Worm (Caenorhabditis elegans) whole organism, mixed stage, embryonic: Measurements from ENCODE around the gene nlp-27.

Experiments
- elt-1 ChIP-seq: sonication (generic microtip); optimal IDR thresholded peaks from 2 replicates; lab custom pipeline; 2017; ENCODE audit warnings: missing genetic modification characterization, mild to moderate bottlenecking, missing compliant biosample characterization, antibody characterized with exemption, moderate library complexity, borderline replicate concordance; ENCODE audit not compliant: insufficient read depth
- nhr-28 ChIP-seq: fragments of 150-350 bp; optimal IDR thresholded peaks from 2 replicates; lab custom pipeline; 2014; ENCODE audit warnings: missing biosample characterization, missing genetic modification characterization
- nhr-76 ChIP-seq: sonication (generic microtip); optimal IDR thresholded peaks from 2 replicates; lab custom pipeline; 2017; ENCODE audit warnings: missing biosample characterization, missing genetic modification characterization
- unc-62 ChIP-seq: fragments of 150-350 bp; optimal IDR thresholded peaks from 2 replicates; lab custom pipeline; 2014; ENCODE audit warnings: missing biosample characterization, missing genetic modification reagents, missing genetic modification characterization

DNA sequence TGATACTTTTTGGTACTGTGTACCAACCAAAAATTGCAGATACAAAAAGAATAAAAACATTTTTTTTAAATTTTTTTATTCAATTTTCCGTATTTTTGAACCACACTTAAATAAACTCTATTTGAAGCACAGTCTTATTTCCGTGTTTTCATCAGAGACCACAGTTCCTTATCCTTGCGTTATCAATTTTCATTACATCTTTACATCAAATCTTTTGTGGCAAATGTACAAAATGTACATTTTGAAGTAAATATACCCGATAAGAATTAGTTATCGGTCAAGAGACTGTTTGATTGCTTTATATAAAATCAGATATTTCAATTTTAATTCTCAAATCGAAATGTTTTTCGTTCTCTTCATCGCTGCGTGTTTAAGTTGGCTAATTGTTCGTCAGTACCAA is 33.1 kb downstream of the nlp-27 start, which contains the start of gene cyp-35A3:
- no peak for TF ChIP-seq elt-1
- no peak for TF ChIP-seq unc-62 (GFP tag; lab: Kevin White, UChicago)
- no peak for TF ChIP-seq nhr-28
- no peak for TF ChIP-seq nhr-76 (tag; lab: Kevin White, UChicago)
